Fruit fly (Drosophila melanogaster) whole organism, wandering third instar larva: ENCODE data around the gene CG18764.
A peak's percentile ranks its signal among the peaks of the same experiment; 100 is the strongest.

Experiments
- Abd-B ChIP-seq: fragments of >200 bp; optimal IDR thresholded peaks from 2 replicates; lab custom pipeline; 2017; ENCODE audit warnings: missing biosample characterization, missing genetic modification characterization
- CG32264 ChIP-seq: fragments of 200-800 bp; sonication (Bioruptor generic); optimal IDR thresholded peaks from 2 replicates; lab custom pipeline; 2016; ENCODE audit warnings: missing biosample characterization, missing genetic modification characterization
- CG9705 ChIP-seq: fragments of 200-800 bp; sonication (Bioruptor generic); optimal IDR thresholded peaks from 2 replicates; lab custom pipeline; 2018; ENCODE audit warnings: missing biosample characterization, mild to moderate bottlenecking, missing genetic modification characterization
- CrebA ChIP-seq: fragments of 200-800 bp; sonication (Bioruptor generic); optimal IDR thresholded peaks from 2 replicates; lab custom pipeline; 2016; ENCODE audit warnings: missing biosample characterization, mild to moderate bottlenecking, missing genetic modification characterization, borderline replicate concordance
- Dfd ChIP-seq: fragments of >200 bp; optimal IDR thresholded peaks from 2 replicates; lab custom pipeline; 2017; ENCODE audit warnings: missing biosample characterization, missing genetic modification characterization
- Dif ChIP-seq: fragments of 200-275, 200-300 bp; sonication (Bioruptor generic); optimal IDR thresholded peaks from 2 replicates; lab custom pipeline; 2018; ENCODE audit warnings: missing biosample characterization, missing genetic modification characterization; ENCODE audit not compliant: partially characterized antibody
- GATAd ChIP-seq: sonication (Bioruptor generic); optimal IDR thresholded peaks from 2 replicates; lab custom pipeline; 2016; ENCODE audit warnings: missing biosample characterization, missing genetic modification characterization
- HLH106 ChIP-seq: fragments of 200-800 bp; optimal IDR thresholded peaks from 3 replicates; lab custom pipeline; 2019; ENCODE audit warnings: missing biosample characterization, mild to moderate bottlenecking, missing genetic modification characterization, moderate library complexity
- Hnf4 ChIP-seq: fragments of 200-800 bp; sonication (Bioruptor generic); optimal IDR thresholded peaks from 2 replicates; lab custom pipeline; 2016; ENCODE audit warnings: missing biosample characterization, mild to moderate bottlenecking, missing genetic modification characterization
- Hr78 ChIP-seq: fragments of >200 bp; optimal IDR thresholded peaks from 2 replicates; lab custom pipeline; 2017; ENCODE audit warnings: missing biosample characterization, missing genetic modification characterization
- Hr83 ChIP-seq: fragments of 200-300 bp; sonication (Bioruptor generic); optimal IDR thresholded peaks from 2 replicates; lab custom pipeline; 2016; ENCODE audit warnings: missing biosample characterization, mild to moderate bottlenecking, missing genetic modification characterization, moderate library complexity; ENCODE audit not compliant: poor library complexity, severe bottlenecking
- Jra ChIP-seq: sonication (Bioruptor generic); optimal IDR thresholded peaks from 2 replicates; lab custom pipeline; 2016; ENCODE audit warnings: missing biosample characterization, missing genetic modification characterization
- Mio ChIP-seq: sonication (Bioruptor generic); optimal IDR thresholded peaks from 2 replicates; lab custom pipeline; 2016; ENCODE audit warnings: missing biosample characterization, missing genetic modification characterization
- Myc ChIP-seq: fragments of >200 bp; optimal IDR thresholded peaks from 2 replicates; lab custom pipeline; 2017
- N ChIP-seq: fragments of >200 bp; optimal IDR thresholded peaks from 2 replicates; lab custom pipeline; 2018; ENCODE audit warnings: missing biosample characterization, missing external identifiers, missing genetic modification characterization
- OdsH ChIP-seq: fragments of 200-800 bp; sonication (Bioruptor generic); optimal IDR thresholded peaks from 2 replicates; lab custom pipeline; 2016; ENCODE audit warnings: missing biosample characterization, mild to moderate bottlenecking, missing genetic modification characterization
- Rel ChIP-seq, 2 experiments: fragments of 200-800 bp; sonication (Bioruptor generic) in 1 of 2; optimal IDR thresholded peaks; 2 replicates in 1 of 2; 3 replicates in 1 of 2; lab custom pipeline; 2016 to 2019; ENCODE audit warnings: mild to moderate bottlenecking in 2 of 2, missing biosample characterization in 2 of 2, missing genetic modification characterization in 2 of 2, moderate library complexity in 1 of 2
- Sp1 ChIP-seq: fragments of 200-800 bp; sonication (Bioruptor generic); optimal IDR thresholded peaks from 3 replicates; lab custom pipeline; 2019; ENCODE audit warnings: missing biosample characterization, mild to moderate bottlenecking, missing genetic modification characterization, moderate library complexity
- Vsx2 ChIP-seq: fragments of 200-300, 225-300 bp; sonication (Bioruptor generic); optimal IDR thresholded peaks from 2 replicates; lab custom pipeline; 2018; ENCODE audit warnings: missing biosample characterization, missing genetic modification characterization; ENCODE audit not compliant: partially characterized antibody
- br ChIP-seq: fragments of 200-800 bp; sonication (Bioruptor generic); optimal IDR thresholded peaks from 2 replicates; lab custom pipeline; 2016; ENCODE audit warnings: missing biosample characterization, missing genetic modification characterization
- brk ChIP-seq: fragments of 200-800 bp; sonication (Bioruptor generic); optimal IDR thresholded peaks from 2 replicates; lab custom pipeline; 2016; ENCODE audit warnings: missing biosample characterization, mild to moderate bottlenecking, missing genetic modification characterization
- dl ChIP-seq, 2 experiments: fragments of 175-275, 200-275 bp in 1 of 2; fragments of 200-275 bp in 1 of 2; sonication (Bioruptor generic); optimal IDR thresholded peaks; lab custom pipeline; 2018; ENCODE audit warnings: mild to moderate bottlenecking in 2 of 2, missing biosample characterization in 2 of 2, missing genetic modification characterization in 2 of 2, moderate library complexity in 2 of 2; ENCODE audit not compliant: partially characterized antibody in 2 of 2, insufficient read depth in 1 of 2
- dmrt93B ChIP-seq: fragments of 200-800 bp; sonication (Bioruptor generic); optimal IDR thresholded peaks from 2 replicates; lab custom pipeline; 2018; ENCODE audit warnings: missing biosample characterization, mild to moderate bottlenecking, missing genetic modification characterization
- dsf ChIP-seq: sonication (Bioruptor generic); optimal IDR thresholded peaks from 2 replicates; lab custom pipeline; 2016; ENCODE audit warnings: missing biosample characterization, missing genetic modification characterization, borderline replicate concordance
- ey ChIP-seq: fragments of 200-800 bp; sonication (Bioruptor generic); optimal IDR thresholded peaks from 2 replicates; lab custom pipeline; 2016; ENCODE audit warnings: missing biosample characterization, missing genetic modification characterization
- foxo ChIP-seq, 2 experiments: fragments of 200-800 bp; sonication (Bioruptor generic); optimal IDR thresholded peaks; 2 replicates in 1 of 2; 3 replicates in 1 of 2; lab custom pipeline; 2016 to 2017; ENCODE audit warnings: missing biosample characterization in 2 of 2, missing genetic modification characterization in 2 of 2
- fru ChIP-seq: fragments of 200-800 bp; sonication (Bioruptor generic); optimal IDR thresholded peaks from 3 replicates; lab custom pipeline; 2016; ENCODE audit warnings: missing biosample characterization, mild to moderate bottlenecking, missing genetic modification characterization
- h ChIP-seq: fragments of 200-800 bp; sonication (Bioruptor generic); optimal IDR thresholded peaks from 3 replicates; lab custom pipeline; 2016; ENCODE audit warnings: missing biosample characterization, mild to moderate bottlenecking, missing genetic modification characterization
- jim ChIP-seq: fragments of 175-275, 200-325 bp; sonication (Bioruptor generic); optimal IDR thresholded peaks from 2 replicates; lab custom pipeline; 2016; ENCODE audit warnings: missing biosample characterization, mild to moderate bottlenecking, missing genetic modification characterization
- lola ChIP-seq: fragments of >200 bp; optimal IDR thresholded peaks from 2 replicates; lab custom pipeline; 2017; ENCODE audit warnings: missing biosample characterization, missing genetic modification characterization
- pan ChIP-seq: fragments of >200 bp; optimal IDR thresholded peaks from 2 replicates; lab custom pipeline; 2017
- psq ChIP-seq: fragments of 200-800 bp; sonication (Bioruptor generic); optimal IDR thresholded peaks from 3 replicates; lab custom pipeline; 2017; ENCODE audit warnings: missing biosample characterization, mild to moderate bottlenecking, missing genetic modification characterization, moderate library complexity
- rgr ChIP-seq: fragments of 200-800 bp; sonication (Bioruptor generic); optimal IDR thresholded peaks from 3 replicates; lab custom pipeline; 2016; ENCODE audit warnings: missing biosample characterization, mild to moderate bottlenecking, missing genetic modification characterization
- sage ChIP-seq: fragments of 200-800 bp; sonication (Bioruptor generic); optimal IDR thresholded peaks from 2 replicates; lab custom pipeline; 2016; ENCODE audit warnings: missing biosample characterization, mild to moderate bottlenecking, missing genetic modification characterization
- sv ChIP-seq: fragments of 200-800 bp; sonication (Bioruptor generic); optimal IDR thresholded peaks from 3 replicates; lab custom pipeline; 2016; ENCODE audit warnings: missing biosample characterization, missing genetic modification characterization
- tai ChIP-seq: sonication (Bioruptor generic); optimal IDR thresholded peaks from 2 replicates; lab custom pipeline; 2016; ENCODE audit warnings: missing biosample characterization, missing genetic modification characterization
- usp ChIP-seq: fragments of >200 bp; optimal IDR thresholded peaks from 2 replicates; lab custom pipeline; 2017; ENCODE audit warnings: missing biosample characterization, missing genetic modification characterization
- woc ChIP-seq: sonication (Bioruptor generic); optimal IDR thresholded peaks from 2 replicates; lab custom pipeline; 2016; ENCODE audit warnings: missing biosample characterization, mild to moderate bottlenecking, missing genetic modification characterization

The CG18764 gene

DNA sequence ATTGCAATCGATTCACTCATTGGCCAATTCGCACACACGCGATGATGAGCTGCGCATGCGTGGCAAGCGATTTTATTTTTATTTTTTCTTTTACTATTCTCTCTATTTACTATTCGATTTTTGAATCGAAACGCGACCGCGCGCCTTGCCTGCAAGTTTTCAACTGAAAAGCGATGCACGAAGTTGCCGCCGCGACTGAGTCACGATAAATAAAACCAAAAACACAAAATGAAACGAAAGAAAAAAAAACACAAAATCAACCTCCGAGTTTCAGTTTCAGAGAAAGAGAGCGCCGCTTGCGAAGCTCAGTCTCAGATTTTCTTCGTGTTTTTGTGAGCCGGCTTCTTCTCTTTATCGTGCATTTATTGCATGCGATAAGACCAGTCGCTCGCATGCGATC is 20.1 kb downstream of the CG18764 start:
- TF ChIP-seq lola (no peak), dl (GFP tag; optimal IDR thresholded peaks at IDR 0.05; lab: Kevin White, UChicago; ENCODE audit: insufficient read depth in 1 of 2, partially characterized antibody in 2 of 2) (peak in 1 of 2 experiments; percentile 8)
- TF ChIP-seq, all 38 proteins: peak for 1

DNA sequence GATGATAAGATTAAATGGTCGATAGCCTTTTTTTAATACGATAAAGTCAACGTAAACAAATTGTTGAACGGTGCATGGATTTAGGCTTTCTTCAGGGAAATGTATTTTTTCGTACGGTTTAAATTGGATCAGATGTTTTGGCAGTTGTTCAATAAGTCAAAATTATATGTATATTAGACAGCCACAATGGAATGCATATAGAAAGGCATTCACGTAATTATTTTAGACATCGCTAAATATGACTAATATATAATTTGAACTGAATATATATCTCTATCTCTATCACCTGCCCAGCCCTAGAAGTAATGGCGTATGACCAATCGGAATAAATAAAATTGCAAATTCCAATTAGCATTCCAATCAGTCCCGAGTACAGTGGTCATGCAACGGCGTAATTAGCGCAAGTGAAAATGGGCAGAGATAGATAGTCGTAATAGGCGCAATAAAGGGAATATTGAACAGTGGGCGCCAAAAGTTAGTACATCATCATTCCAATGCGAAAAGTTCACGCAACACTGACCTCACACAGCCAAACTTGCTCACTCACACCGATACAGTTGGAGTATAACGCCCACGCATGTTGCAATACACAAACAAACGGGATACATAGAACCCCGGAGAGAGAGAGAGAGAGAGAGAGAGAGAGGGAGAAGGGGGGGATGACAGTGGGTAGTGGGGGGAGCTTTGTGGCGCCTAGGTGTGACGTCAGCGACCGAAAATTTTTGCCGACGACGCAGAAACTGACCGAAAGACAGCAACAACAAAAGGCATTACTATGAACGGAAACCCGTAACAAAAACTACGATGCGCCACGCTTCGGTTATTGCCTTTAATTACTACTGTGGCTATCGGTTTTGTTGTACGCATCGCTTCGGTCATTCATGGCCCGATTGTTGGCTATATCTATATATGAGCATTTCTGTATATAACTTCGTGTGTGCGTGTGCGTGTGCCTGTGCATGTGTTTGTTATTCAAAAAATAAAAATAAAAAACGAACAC is 22.0 kb downstream of the CG18764 start:
- TF ChIP-seq sage (GFP tag; lab: Kevin White, UChicago), result peak; percentile 13
- no peak for TF ChIP-seq lola
- TF ChIP-seq tai, result peak; percentile 22
- TF ChIP-seq, all 38 proteins: peak for 2

DNA sequence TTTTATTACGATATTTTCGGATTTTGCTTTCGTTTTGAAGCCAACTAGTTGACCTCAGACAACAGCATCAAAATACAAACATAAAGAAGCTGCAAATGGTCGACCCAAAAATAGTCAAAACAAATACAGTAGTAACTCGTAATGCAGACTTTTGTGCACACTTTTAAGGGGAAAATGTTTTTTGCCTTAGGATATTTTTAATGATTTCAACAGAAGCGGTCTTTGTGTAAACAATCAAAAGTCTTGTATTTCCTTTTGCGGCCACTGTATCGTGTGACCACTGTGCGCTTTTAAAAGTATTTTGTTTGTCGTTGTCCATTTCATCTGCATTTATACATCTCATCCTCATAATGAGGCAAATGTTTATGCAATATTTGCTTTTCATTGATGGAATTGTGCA is 22.8 kb downstream of the CG18764 start:
- peak; percentile 65 for TF ChIP-seq Hr83 (GFP tag; lab: Kevin White, UChicago)
- peak; percentile 87 for TF ChIP-seq OdsH (GFP tag; lab: Kevin White, UChicago)
- no peak for TF ChIP-seq dl (GFP tag; optimal IDR thresholded peaks at IDR 0.05; lab: Kevin White, UChicago; ENCODE audit: insufficient read depth in 1 of 2, partially characterized antibody in 2 of 2)
- TF ChIP-seq GATAd (GFP tag; lab: Kevin White, UChicago), result peak; percentile 15
- TF ChIP-seq psq (GFP tag; lab: Kevin White, UChicago), result peak; percentile 71
- TF ChIP-seq Myc (lab: Kevin White, UChicago), result no peak
- TF ChIP-seq sage (GFP tag; lab: Kevin White, UChicago), result peak; percentile 52
- no peak for TF ChIP-seq Vsx2 (GFP tag; lab: Kevin White, UChicago)
- TF ChIP-seq woc (GFP tag; lab: Kevin White, UChicago), result peak; percentile 62
- peak; percentile 74 for TF ChIP-seq Jra
- no peak for TF ChIP-seq N (GFP tag; lab: Kevin White, UChicago)
- TF ChIP-seq Dfd, result no peak
- TF ChIP-seq dsf (GFP tag; lab: Kevin White, UChicago), result peak; percentile 31
- TF ChIP-seq CG32264, result peak; percentile 29
- TF ChIP-seq fru (GFP tag; lab: Kevin White, UChicago), result peak; percentile 79
- TF ChIP-seq rgr, result peak; percentile 88
- TF ChIP-seq tai, result peak; percentile 88
- TF ChIP-seq Rel (GFP tag; optimal IDR thresholded peaks at IDR 0.05; lab: Kevin White, UChicago), result peak; percentile 58
- no peak for TF ChIP-seq Rel (tag; optimal IDR thresholded peaks at IDR 0.05; lab: Kevin White, UChicago)
- TF ChIP-seq Hnf4 (GFP tag; lab: Kevin White, UChicago), result peak; percentile 90
- TF ChIP-seq ey (GFP tag; lab: Kevin White, UChicago), result peak; percentile 88
- peak; percentile 56 to 90 for TF ChIP-seq foxo (GFP tag; optimal IDR thresholded peaks at IDR 0.05; lab: Kevin White, UChicago)
- no peak for TF ChIP-seq Dif
- TF ChIP-seq br (GFP tag; lab: Kevin White, UChicago), result peak; percentile 88
- no peak for TF ChIP-seq usp (GFP tag; lab: Kevin White, UChicago)
- TF ChIP-seq CrebA (GFP tag; lab: Kevin White, UChicago), result no peak
- TF ChIP-seq sv (GFP tag; lab: Kevin White, UChicago), result peak; percentile 98
- no peak for TF ChIP-seq jim (GFP tag; lab: Kevin White, UChicago)
- TF ChIP-seq CG9705, result peak; percentile 63
- peak; percentile 79 for TF ChIP-seq Sp1
- TF ChIP-seq HLH106 (tag; lab: Kevin White, UChicago), result peak; percentile 86
- TF ChIP-seq lola, result no peak
- TF ChIP-seq pan (lab: Kevin White, UChicago), result no peak
- TF ChIP-seq Hr78 (GFP tag; lab: Kevin White, UChicago), result no peak
- no peak for TF ChIP-seq Mio (GFP tag; lab: Kevin White, UChicago)
- peak; percentile 55 for TF ChIP-seq brk (GFP tag; lab: Kevin White, UChicago)
- TF ChIP-seq dmrt93B (GFP tag; lab: Kevin White, UChicago), result peak; percentile 73
- peak; percentile 88 for TF ChIP-seq h
- no peak for TF ChIP-seq Abd-B (GFP tag; lab: Kevin White, UChicago)
